Fruit fly (Drosophila melanogaster) whole organism, embryonic: Measurements from ENCODE around the gene CG11608.

Experiments
- BEAF-32 ChIP-seq: fragments of 200-800 bp; sonication (Bioruptor generic); optimal IDR thresholded peaks from 3 replicates; lab custom pipeline; 2017; ENCODE audit warnings: missing biosample characterization, missing genetic modification characterization, mild to moderate bottlenecking, moderate library complexity, missing genetic modification reagents
- CG10209 ChIP-seq: fragments of 200-800 bp; sonication (Bioruptor generic); optimal IDR thresholded peaks from 3 replicates; lab custom pipeline; 2017; ENCODE audit warnings: missing biosample characterization, mild to moderate bottlenecking, missing genetic modification characterization, missing genetic modification reagents
- CG10267 ChIP-seq: fragments of 200-800 bp; sonication (Bioruptor generic); optimal IDR thresholded peaks from 2 replicates; lab custom pipeline; 2018; ENCODE audit warnings: missing biosample characterization, mild to moderate bottlenecking, missing genetic modification characterization, moderate library complexity
- CG10366 ChIP-seq: fragments of 200-800 bp; sonication (Bioruptor generic); IDR thresholded peaks from 2 replicates; pipeline ENCODE4 v1.3.6; 2022; ENCODE audit warnings: missing biosample characterization, missing genetic modification characterization
- CG11695 ChIP-seq: fragments of 200-800 bp; sonication (Bioruptor generic); IDR thresholded peaks from 3 replicates; pipeline ENCODE4 v1.3.6; 2022; ENCODE audit warnings: missing biosample characterization, missing genetic modification characterization
- CG12071 ChIP-seq: fragments of 200-800 bp; sonication (Bioruptor generic); optimal IDR thresholded peaks from 3 replicates; lab custom pipeline; 2018; ENCODE audit warnings: missing biosample characterization, mild to moderate bottlenecking, missing genetic modification characterization
- CG12769 ChIP-seq: fragments of 200-800 bp; sonication (Bioruptor generic); optimal IDR thresholded peaks from 2 replicates; lab custom pipeline; 2019; ENCODE audit warnings: missing biosample characterization, mild to moderate bottlenecking, missing genetic modification characterization, moderate library complexity
- CG13424 ChIP-seq: fragments of 200-800 bp; sonication (Bioruptor generic); optimal IDR thresholded peaks from 2 replicates; lab custom pipeline; 2019; ENCODE audit warnings: missing biosample characterization, mild to moderate bottlenecking, missing genetic modification characterization, moderate library complexity
- CG14860 ChIP-seq: fragments of 200-800 bp; sonication (Bioruptor generic); IDR thresholded peaks from 3 replicates; pipeline ENCODE4 v1.3.6; 2022; ENCODE audit warnings: missing biosample characterization, missing genetic modification characterization; ENCODE audit not compliant: partially characterized antibody
- CG18011 ChIP-seq: fragments of 200-800 bp; sonication (Bioruptor generic); optimal IDR thresholded peaks from 2 replicates; lab custom pipeline; 2017; ENCODE audit warnings: missing biosample characterization, missing genetic modification characterization, mild to moderate bottlenecking, moderate library complexity, missing genotype
- CG18619 ChIP-seq: fragments of 200-800 bp; sonication (Bioruptor generic); optimal IDR thresholded peaks from 3 replicates; lab custom pipeline; 2017; ENCODE audit warnings: missing biosample characterization, mild to moderate bottlenecking, missing genetic modification characterization
- CG3407 ChIP-seq: fragments of 200-800 bp; sonication (Bioruptor generic); optimal IDR thresholded peaks from 2 replicates; lab custom pipeline; 2018; ENCODE audit warnings: missing biosample characterization, mild to moderate bottlenecking, missing genetic modification characterization
- CG34422 ChIP-seq: fragments of 200-800 bp; sonication (Bioruptor generic); IDR thresholded peaks from 3 replicates; pipeline ENCODE4 v1.3.6; 2022; ENCODE audit warnings: missing biosample characterization, missing genetic modification characterization
- CG6654 ChIP-seq: fragments of 200-800 bp; sonication (Bioruptor generic); optimal IDR thresholded peaks from 2 replicates; lab custom pipeline; 2017; ENCODE audit warnings: missing biosample characterization, mild to moderate bottlenecking, missing genetic modification characterization
- CG6854 ChIP-seq: fragments of 200-800 bp; sonication (Bioruptor generic); optimal IDR thresholded peaks from 3 replicates; lab custom pipeline; 2017; ENCODE audit warnings: missing biosample characterization, mild to moderate bottlenecking, missing genetic modification characterization
- CG7271 ChIP-seq: fragments of 200-800 bp; sonication (Bioruptor generic); optimal IDR thresholded peaks from 2 replicates; lab custom pipeline; 2018; ENCODE audit warnings: missing biosample characterization, mild to moderate bottlenecking, missing genetic modification characterization, moderate library complexity
- CG8290 ChIP-seq, 3 experiments: fragments of 200-800 bp; sonication (Bioruptor generic); optimal IDR thresholded peaks; 2 replicates each; lab custom pipeline; 2016 to 2019; ENCODE audit warnings: missing biosample characterization in 3 of 3, missing genetic modification characterization in 3 of 3, mild to moderate bottlenecking in 2 of 3, moderate library complexity in 1 of 3
- CG9215 ChIP-seq: fragments of 200-800 bp; sonication (Bioruptor generic); IDR thresholded peaks from 2 replicates; pipeline ENCODE4 v1.3.6; 2022; ENCODE audit warnings: missing biosample characterization, missing genetic modification characterization
- CkIIα-i1 ChIP-seq: fragments of 200-800 bp; sonication (Bioruptor generic); IDR thresholded peaks from 2 replicates; pipeline ENCODE4 v1.3.6; 2022; ENCODE audit warnings: missing biosample characterization, missing genetic modification characterization
- Dek ChIP-seq: fragments of 200-800 bp; sonication (Bioruptor generic); optimal IDR thresholded peaks from 3 replicates; lab custom pipeline; 2019; ENCODE audit warnings: missing biosample characterization, mild to moderate bottlenecking, missing genetic modification characterization, moderate library complexity
- Dip3 ChIP-seq: fragments of 200-800 bp; sonication (Bioruptor generic); optimal IDR thresholded peaks from 3 replicates; lab custom pipeline; 2016; ENCODE audit warnings: missing biosample characterization, missing genetic modification characterization
- Dll ChIP-seq: fragments of 200-800 bp; sonication (Bioruptor generic); IDR thresholded peaks from 4 replicates; pipeline ENCODE4 v1.3.6; 2022; ENCODE audit warnings: missing biosample characterization, missing genetic modification characterization; ENCODE audit not compliant: partially characterized antibody
- Elba2 ChIP-seq: fragments of 200-800 bp; sonication (Bioruptor generic); optimal IDR thresholded peaks from 3 replicates; lab custom pipeline; 2016; ENCODE audit warnings: missing biosample characterization, missing genetic modification characterization
- GATAe ChIP-seq: fragments of 200-800 bp; sonication (Bioruptor generic); conservative IDR thresholded peaks from 2 replicates; pipeline ENCODE4 v1.3.6; 2022; ENCODE audit warnings: missing biosample characterization, missing genetic modification characterization
- HmgD ChIP-seq: fragments of 200-800 bp; sonication (Bioruptor generic); optimal IDR thresholded peaks from 3 replicates; lab custom pipeline; 2016; ENCODE audit warnings: missing biosample characterization, missing genetic modification characterization
- Jarid2 ChIP-seq: fragments of 200-800 bp; sonication (Bioruptor generic); optimal IDR thresholded peaks from 3 replicates; lab custom pipeline; 2017; ENCODE audit warnings: mild to moderate bottlenecking, missing biosample characterization, missing genetic modification reagents, missing genetic modification characterization
- MTF-1 ChIP-seq: fragments of 200-800 bp; sonication (Bioruptor generic); optimal IDR thresholded peaks from 2 replicates; lab custom pipeline; 2018; ENCODE audit warnings: missing biosample characterization, mild to moderate bottlenecking, missing genetic modification characterization, borderline replicate concordance
- Neu2 ChIP-seq: fragments of 200-800 bp; sonication (Bioruptor generic); optimal IDR thresholded peaks from 3 replicates; lab custom pipeline; 2016; ENCODE audit warnings: missing biosample characterization, missing genetic modification characterization, borderline replicate concordance
- Oaz ChIP-seq: fragments of 200-800 bp; sonication (Bioruptor generic); IDR thresholded peaks from 2 replicates; pipeline ENCODE4 v1.3.6; 2022; ENCODE audit warnings: missing biosample characterization, missing genetic modification characterization
- Side ChIP-seq: fragments of 200-800 bp; sonication (Bioruptor generic); optimal IDR thresholded peaks from 2 replicates; lab custom pipeline; 2016; ENCODE audit warnings: missing biosample characterization, missing genetic modification characterization
- bigmax ChIP-seq: fragments of 200-800 bp; sonication (Bioruptor generic); optimal IDR thresholded peaks from 2 replicates; lab custom pipeline; 2018; ENCODE audit warnings: missing biosample characterization, mild to moderate bottlenecking, missing genetic modification characterization
- br ChIP-seq: fragments of >200 bp; optimal IDR thresholded peaks from 2 replicates; lab custom pipeline; 2017
- chn ChIP-seq: fragments of 200-800 bp; sonication (Bioruptor generic); optimal IDR thresholded peaks from 2 replicates; lab custom pipeline; 2016; ENCODE audit warnings: missing biosample characterization, missing genetic modification characterization
- dysf ChIP-seq: fragments of 200-800 bp; sonication (Bioruptor generic); IDR thresholded peaks from 3 replicates; pipeline ENCODE4 v1.3.6; 2022; ENCODE audit warnings: missing biosample characterization, missing genetic modification characterization
- gcm2 ChIP-seq: fragments of 200-800 bp; sonication (Bioruptor generic); optimal IDR thresholded peaks from 2 replicates; lab custom pipeline; 2016; ENCODE audit warnings: missing biosample characterization, missing genetic modification characterization
- gsb-n ChIP-seq: fragments of 200-800 bp; sonication (Bioruptor generic); optimal IDR thresholded peaks from 3 replicates; lab custom pipeline; 2018; ENCODE audit warnings: missing biosample characterization, mild to moderate bottlenecking, missing genetic modification characterization
- insv ChIP-seq, 2 experiments: fragments of 200-800 bp; sonication (Bioruptor generic); optimal IDR thresholded peaks; 3 replicates each; lab custom pipeline; 2016 to 2018; ENCODE audit warnings: missing biosample characterization in 2 of 2, missing genetic modification characterization in 2 of 2
- jigr1 ChIP-seq: fragments of 200-800 bp; sonication (Bioruptor generic); IDR thresholded peaks from 3 replicates; pipeline ENCODE4 v1.3.6; 2022; ENCODE audit warnings: missing biosample characterization, missing genetic modification characterization
- kni ChIP-seq: fragments of 200-800 bp; sonication (Bioruptor generic); optimal IDR thresholded peaks from 3 replicates; lab custom pipeline; 2017; ENCODE audit warnings: mild to moderate bottlenecking, missing biosample characterization, missing genetic modification reagents, missing genetic modification characterization
- lab ChIP-seq: fragments of 200-800 bp; sonication (Bioruptor generic); optimal IDR thresholded peaks from 3 replicates; lab custom pipeline; 2017; ENCODE audit warnings: missing biosample characterization, missing genetic modification characterization, mild to moderate bottlenecking, moderate library complexity, missing genetic modification reagents
- mam ChIP-seq: fragments of 200-800 bp; sonication (Bioruptor generic); optimal IDR thresholded peaks from 3 replicates; lab custom pipeline; 2016; ENCODE audit warnings: missing biosample characterization, missing genetic modification characterization
- onecut ChIP-seq: fragments of 200-800 bp; sonication (Bioruptor generic); IDR thresholded peaks from 2 replicates; pipeline ENCODE4 v1.3.6; 2022; ENCODE audit warnings: missing biosample characterization, missing genetic modification characterization
- otp ChIP-seq: fragments of 200-800 bp; sonication (Bioruptor generic); IDR thresholded peaks from 3 replicates; pipeline ENCODE4, ENCODE4 v1.3.6; 2022; ENCODE audit warnings: missing biosample characterization, missing genetic modification characterization
- run ChIP-seq: fragments of 200-800 bp; sonication (Bioruptor generic); optimal IDR thresholded peaks from 3 replicates; lab custom pipeline; 2018; ENCODE audit warnings: missing biosample characterization, mild to moderate bottlenecking, missing genetic modification characterization
- salm ChIP-seq: fragments of 200-800 bp; sonication (Bioruptor generic); optimal IDR thresholded peaks from 2 replicates; lab custom pipeline; 2018; ENCODE audit warnings: missing biosample characterization, mild to moderate bottlenecking, missing genetic modification characterization
- sob ChIP-seq: fragments of 200-800 bp; sonication (Bioruptor generic); IDR thresholded peaks from 2 replicates; pipeline ENCODE4 v1.3.6; 2022; ENCODE audit warnings: missing biosample characterization, missing genetic modification characterization
- tll ChIP-seq, 2 experiments: fragments of 200-800 bp in 1 of 2; fragments of >200 bp in 1 of 2; sonication (Bioruptor generic) in 1 of 2; optimal IDR thresholded peaks; 2 replicates each; lab custom pipeline; 2017 to 2019; ENCODE audit warnings: missing biosample characterization in 2 of 2, missing genetic modification characterization in 2 of 2, mild to moderate bottlenecking in 1 of 2, moderate library complexity in 1 of 2
- trem ChIP-seq: fragments of 200-800 bp; optimal IDR thresholded peaks from 3 replicates; lab custom pipeline; 2019; ENCODE audit warnings: missing biosample characterization, mild to moderate bottlenecking, missing genetic modification characterization, moderate library complexity
- twi ChIP-seq: fragments of 200-800 bp; optimal IDR thresholded peaks from 2 replicates; lab custom pipeline; 2019; ENCODE audit warnings: missing biosample characterization, mild to moderate bottlenecking, missing genetic modification characterization, moderate library complexity

CG11608 gene

dm6 chr3R:12626674-12627382, 11.5 kb upstream of the CG11608 start (continued):
- TF ChIP-seq Jarid2 (GFP tag; lab: Kevin White, UChicago) (no peak), run (tag; lab: Kevin White, UChicago) (no peak), CG18011 (GFP tag; lab: Kevin White, UChicago) (no peak), MTF-1 (GFP tag; lab: Kevin White, UChicago) (no peak), CG6654 (GFP tag; lab: Kevin White, UChicago) (no peak), HmgD (no peak), Oaz (GFP tag; lab: Robert Waterston, UW) (no peak), CG12071 (GFP tag; lab: Kevin White, UChicago) (no peak), CG10209 (no peak), CG7271 (tag; lab: Kevin White, UChicago) (no peak), dysf (GFP tag; lab: Robert Waterston, UW) (no peak), insv (GFP tag; optimal IDR thresholded peaks at IDR 0.05; lab: Kevin White, UChicago) (peak; percentile 97 to 99), CG18619 (no peak), onecut (peak; percentile 98), Dll (no peak), Elba2 (GFP tag; lab: Kevin White, UChicago) (peak; percentile 89), CG3407 (GFP tag; lab: Kevin White, UChicago) (no peak), CG34422 (GFP tag; lab: Robert Waterston, UW) (no peak), Dip3 (GFP tag; lab: Kevin White, UChicago) (no peak), gcm2 (GFP tag; lab: Kevin White, UChicago) (no peak), mam (no peak), br (lab: Kevin White, UChicago) (no peak), salm (tag; lab: Kevin White, UChicago) (no peak), CG10267 (tag; lab: Kevin White, UChicago) (no peak), lab (GFP tag; lab: Kevin White, UChicago) (no peak), otp (GFP tag; lab: Robert Waterston, UW) (no peak), twi (peak; percentile 7), CG10366 (no peak), CG12769 (tag; lab: Kevin White, UChicago) (no peak), CG6854 (GFP tag; lab: Kevin White, UChicago) (no peak), tll (GFP tag; optimal IDR thresholded peaks at IDR 0.05; lab: Kevin White, UChicago) (peak in 1 of 2 experiments; percentile 73), bigmax (GFP tag; lab: Kevin White, UChicago) (no peak), GATAe (GFP tag; lab: Robert Waterston, UW) (no peak), sob (no peak), CG9215 (GFP tag; lab: Robert Waterston, UW) (no peak), kni (GFP tag; lab: Kevin White, UChicago) (peak; percentile 46), CG11695 (GFP tag; lab: Robert Waterston, UW) (no peak), Dek (no peak), CG13424 (no peak), CG14860 (GFP tag; lab: Robert Waterston, UW) (no peak), CkIIα-i1 (GFP tag; lab: Robert Waterston, UW) (no peak), CG8290 (GFP tag; optimal IDR thresholded peaks at IDR 0.05; lab: Kevin White, UChicago) (no peak), CG8290 (tag; optimal IDR thresholded peaks at IDR 0.05; lab: Kevin White, UChicago) (no peak), chn (GFP tag; lab: Kevin White, UChicago) (no peak), jigr1 (GFP tag; lab: Robert Waterston, UW) (no peak), gsb-n (tag; lab: Kevin White, UChicago) (no peak), trem (tag; lab: Kevin White, UChicago) (no peak), Side (GFP tag; lab: Kevin White, UChicago) (no peak), Neu2 (no peak), BEAF-32 (GFP tag; lab: Kevin White, UChicago) (no peak)
